Fruit fly (Drosophila melanogaster) whole organism, wandering third instar larva: Measurements from ENCODE around the gene Arl6IP1.
A peak's percentile ranks its signal among the peaks of the same experiment; 100 is the strongest.

Source experiments
- Abd-B ChIP-seq: fragments of >200 bp; optimal IDR thresholded peaks from 2 replicates; lab custom pipeline; 2017; ENCODE audit warnings: missing biosample characterization, missing genetic modification characterization
- CG9705 ChIP-seq: fragments of 200-800 bp; sonication (Bioruptor generic); optimal IDR thresholded peaks from 2 replicates; lab custom pipeline; 2018; ENCODE audit warnings: missing biosample characterization, mild to moderate bottlenecking, missing genetic modification characterization
- CrebA ChIP-seq: fragments of 200-800 bp; sonication (Bioruptor generic); optimal IDR thresholded peaks from 2 replicates; lab custom pipeline; 2016; ENCODE audit warnings: missing biosample characterization, mild to moderate bottlenecking, missing genetic modification characterization, borderline replicate concordance
- Dfd ChIP-seq: fragments of >200 bp; optimal IDR thresholded peaks from 2 replicates; lab custom pipeline; 2017; ENCODE audit warnings: missing biosample characterization, missing genetic modification characterization
- Dif ChIP-seq: fragments of 200-275, 200-300 bp; sonication (Bioruptor generic); optimal IDR thresholded peaks from 2 replicates; lab custom pipeline; 2018; ENCODE audit warnings: missing biosample characterization, missing genetic modification characterization; ENCODE audit not compliant: partially characterized antibody
- GATAd ChIP-seq: sonication (Bioruptor generic); optimal IDR thresholded peaks from 2 replicates; lab custom pipeline; 2016; ENCODE audit warnings: missing biosample characterization, missing genetic modification characterization
- HLH106 ChIP-seq: fragments of 200-800 bp; optimal IDR thresholded peaks from 3 replicates; lab custom pipeline; 2019; ENCODE audit warnings: missing biosample characterization, mild to moderate bottlenecking, missing genetic modification characterization, moderate library complexity
- Hnf4 ChIP-seq: fragments of 200-800 bp; sonication (Bioruptor generic); optimal IDR thresholded peaks from 2 replicates; lab custom pipeline; 2016; ENCODE audit warnings: missing biosample characterization, mild to moderate bottlenecking, missing genetic modification characterization
- Hr78 ChIP-seq: fragments of >200 bp; optimal IDR thresholded peaks from 2 replicates; lab custom pipeline; 2017; ENCODE audit warnings: missing biosample characterization, missing genetic modification characterization
- Hr83 ChIP-seq: fragments of 200-300 bp; sonication (Bioruptor generic); optimal IDR thresholded peaks from 2 replicates; lab custom pipeline; 2016; ENCODE audit warnings: missing biosample characterization, mild to moderate bottlenecking, missing genetic modification characterization, moderate library complexity; ENCODE audit not compliant: poor library complexity, severe bottlenecking
- Jra ChIP-seq: sonication (Bioruptor generic); optimal IDR thresholded peaks from 2 replicates; lab custom pipeline; 2016; ENCODE audit warnings: missing biosample characterization, missing genetic modification characterization
- Mio ChIP-seq: sonication (Bioruptor generic); optimal IDR thresholded peaks from 2 replicates; lab custom pipeline; 2016; ENCODE audit warnings: missing biosample characterization, missing genetic modification characterization
- Myc ChIP-seq: fragments of >200 bp; optimal IDR thresholded peaks from 2 replicates; lab custom pipeline; 2017
- N ChIP-seq: fragments of >200 bp; optimal IDR thresholded peaks from 2 replicates; lab custom pipeline; 2018; ENCODE audit warnings: missing biosample characterization, missing external identifiers, missing genetic modification characterization
- OdsH ChIP-seq: fragments of 200-800 bp; sonication (Bioruptor generic); optimal IDR thresholded peaks from 2 replicates; lab custom pipeline; 2016; ENCODE audit warnings: missing biosample characterization, mild to moderate bottlenecking, missing genetic modification characterization
- Rel ChIP-seq, 2 experiments: fragments of 200-800 bp; sonication (Bioruptor generic) in 1 of 2; optimal IDR thresholded peaks; 2 replicates in 1 of 2; 3 replicates in 1 of 2; lab custom pipeline; 2016 to 2019; ENCODE audit warnings: mild to moderate bottlenecking in 2 of 2, missing biosample characterization in 2 of 2, missing genetic modification characterization in 2 of 2, moderate library complexity in 1 of 2
- Sp1 ChIP-seq: fragments of 200-800 bp; sonication (Bioruptor generic); optimal IDR thresholded peaks from 3 replicates; lab custom pipeline; 2019; ENCODE audit warnings: missing biosample characterization, mild to moderate bottlenecking, missing genetic modification characterization, moderate library complexity
- Vsx2 ChIP-seq: fragments of 200-300, 225-300 bp; sonication (Bioruptor generic); optimal IDR thresholded peaks from 2 replicates; lab custom pipeline; 2018; ENCODE audit warnings: missing biosample characterization, missing genetic modification characterization; ENCODE audit not compliant: partially characterized antibody
- br ChIP-seq: fragments of 200-800 bp; sonication (Bioruptor generic); optimal IDR thresholded peaks from 2 replicates; lab custom pipeline; 2016; ENCODE audit warnings: missing biosample characterization, missing genetic modification characterization
- brk ChIP-seq: fragments of 200-800 bp; sonication (Bioruptor generic); optimal IDR thresholded peaks from 2 replicates; lab custom pipeline; 2016; ENCODE audit warnings: missing biosample characterization, mild to moderate bottlenecking, missing genetic modification characterization
- dl ChIP-seq, 2 experiments: fragments of 175-275, 200-275 bp in 1 of 2; fragments of 200-275 bp in 1 of 2; sonication (Bioruptor generic); optimal IDR thresholded peaks; lab custom pipeline; 2018; ENCODE audit warnings: mild to moderate bottlenecking in 2 of 2, missing biosample characterization in 2 of 2, missing genetic modification characterization in 2 of 2, moderate library complexity in 2 of 2; ENCODE audit not compliant: partially characterized antibody in 2 of 2, insufficient read depth in 1 of 2
- dsf ChIP-seq: sonication (Bioruptor generic); optimal IDR thresholded peaks from 2 replicates; lab custom pipeline; 2016; ENCODE audit warnings: missing biosample characterization, missing genetic modification characterization, borderline replicate concordance
- ey ChIP-seq: fragments of 200-800 bp; sonication (Bioruptor generic); optimal IDR thresholded peaks from 2 replicates; lab custom pipeline; 2016; ENCODE audit warnings: missing biosample characterization, missing genetic modification characterization
- foxo ChIP-seq, 2 experiments: fragments of 200-800 bp; sonication (Bioruptor generic); optimal IDR thresholded peaks; 2 replicates in 1 of 2; 3 replicates in 1 of 2; lab custom pipeline; 2016 to 2017; ENCODE audit warnings: missing biosample characterization in 2 of 2, missing genetic modification characterization in 2 of 2
- fru ChIP-seq: fragments of 200-800 bp; sonication (Bioruptor generic); optimal IDR thresholded peaks from 3 replicates; lab custom pipeline; 2016; ENCODE audit warnings: missing biosample characterization, mild to moderate bottlenecking, missing genetic modification characterization
- h ChIP-seq: fragments of 200-800 bp; sonication (Bioruptor generic); optimal IDR thresholded peaks from 3 replicates; lab custom pipeline; 2016; ENCODE audit warnings: missing biosample characterization, mild to moderate bottlenecking, missing genetic modification characterization
- lola ChIP-seq: fragments of >200 bp; optimal IDR thresholded peaks from 2 replicates; lab custom pipeline; 2017; ENCODE audit warnings: missing biosample characterization, missing genetic modification characterization
- pan ChIP-seq: fragments of >200 bp; optimal IDR thresholded peaks from 2 replicates; lab custom pipeline; 2017
- psq ChIP-seq: fragments of 200-800 bp; sonication (Bioruptor generic); optimal IDR thresholded peaks from 3 replicates; lab custom pipeline; 2017; ENCODE audit warnings: missing biosample characterization, mild to moderate bottlenecking, missing genetic modification characterization, moderate library complexity
- sage ChIP-seq: fragments of 200-800 bp; sonication (Bioruptor generic); optimal IDR thresholded peaks from 2 replicates; lab custom pipeline; 2016; ENCODE audit warnings: missing biosample characterization, mild to moderate bottlenecking, missing genetic modification characterization
- sv ChIP-seq: fragments of 200-800 bp; sonication (Bioruptor generic); optimal IDR thresholded peaks from 3 replicates; lab custom pipeline; 2016; ENCODE audit warnings: missing biosample characterization, missing genetic modification characterization
- tai ChIP-seq: sonication (Bioruptor generic); optimal IDR thresholded peaks from 2 replicates; lab custom pipeline; 2016; ENCODE audit warnings: missing biosample characterization, missing genetic modification characterization
- woc ChIP-seq: sonication (Bioruptor generic); optimal IDR thresholded peaks from 2 replicates; lab custom pipeline; 2016; ENCODE audit warnings: missing biosample characterization, mild to moderate bottlenecking, missing genetic modification characterization

Arl6IP1 gene

dm6 chr3R:16632698-16633097 lies 10.7 kb upstream of the Arl6IP1 start:
- TF ChIP-seq Hnf4 (no peak), N (GFP tag; lab: Kevin White, UChicago) (no peak)

- TF ChIP-seq N (GFP tag; lab: Kevin White, UChicago) (no peak), ey (GFP tag; lab: Kevin White, UChicago) (no peak), tai (no peak), lola (GFP tag; lab: Kevin White, UChicago) (no peak), Hr83 (GFP tag; lab: Kevin White, UChicago) (no peak), woc (no peak), Dfd (GFP tag; lab: Kevin White, UChicago) (no peak), Vsx2 (GFP tag; lab: Kevin White, UChicago) (no peak), GATAd (GFP tag; lab: Kevin White, UChicago) (no peak), Jra (GFP tag; lab: Kevin White, UChicago) (no peak), pan (lab: Kevin White, UChicago) (no peak), sage (GFP tag; lab: Kevin White, UChicago) (no peak), OdsH (GFP tag; lab: Kevin White, UChicago) (no peak), Abd-B (GFP tag; lab: Kevin White, UChicago) (no peak), Myc (lab: Kevin White, UChicago) (no peak), CG9705 (GFP tag; lab: Kevin White, UChicago) (no peak), h (GFP tag; lab: Kevin White, UChicago) (no peak)
Observed at dm6 chr3R:16640005-16640408, 3.4 kb upstream of the Arl6IP1 start, which contains the start of gene nonA-l. Gene nonA-l (plus strand): TSS chr3R:16640205.

dm6 chr3R:16646952-16647715 lies 3.7 kb downstream of the Arl6IP1 start, which contains the start of the genes CG10324 and CCT3:
Gene CG10324 (minus strand): TSS chr3R:16647004.
Gene CCT3 (plus strand): TSS chr3R:16647605.
- TF ChIP-seq Dif (GFP tag; lab: Kevin White, UChicago) (no peak), ey (GFP tag; lab: Kevin White, UChicago) (peak; percentile 49), CG9705 (GFP tag; lab: Kevin White, UChicago) (peak; percentile 69), sv (GFP tag; lab: Kevin White, UChicago) (peak; percentile 52), OdsH (GFP tag; lab: Kevin White, UChicago) (peak; percentile 13), Hr78 (GFP tag; lab: Kevin White, UChicago) (no peak), dl (GFP tag; optimal IDR thresholded peaks at IDR 0.05; lab: Kevin White, UChicago; ENCODE audit: insufficient read depth in 1 of 2, partially characterized antibody in 2 of 2) (no peak), Sp1 (GFP tag; lab: Kevin White, UChicago) (peak; percentile 68), br (GFP tag; lab: Kevin White, UChicago) (no peak), CrebA (GFP tag; lab: Kevin White, UChicago) (no peak), N (GFP tag; lab: Kevin White, UChicago) (peak; percentile 78), dsf (GFP tag; lab: Kevin White, UChicago) (no peak), foxo (GFP tag; optimal IDR thresholded peaks at IDR 0.05; lab: Kevin White, UChicago) (no peak), Jra (GFP tag; lab: Kevin White, UChicago) (no peak), Rel (GFP tag; optimal IDR thresholded peaks at IDR 0.05; lab: Kevin White, UChicago) (no peak), Rel (tag; optimal IDR thresholded peaks at IDR 0.05; lab: Kevin White, UChicago) (peak; percentile 27), tai (no peak), Mio (GFP tag; lab: Kevin White, UChicago) (no peak), psq (GFP tag; lab: Kevin White, UChicago) (peak; percentile 6), HLH106 (tag; lab: Kevin White, UChicago) (peak; percentile 77), Hr83 (GFP tag; lab: Kevin White, UChicago) (no peak)

dm6 chr3R:16647716-16648016 lies 4.3 kb downstream of the Arl6IP1 start:
- TF ChIP-seq brk: no peak
- no peak for TF ChIP-seq CrebA (GFP tag; lab: Kevin White, UChicago)
- TF ChIP-seq woc: no peak
- no peak for TF ChIP-seq fru
- TF ChIP-seq Rel (GFP tag; optimal IDR thresholded peaks at IDR 0.05; lab: Kevin White, UChicago): no peak
- no peak for TF ChIP-seq Rel (tag; optimal IDR thresholded peaks at IDR 0.05; lab: Kevin White, UChicago)
- TF ChIP-seq Hnf4: no peak
- no peak for TF ChIP-seq Abd-B (GFP tag; lab: Kevin White, UChicago)
- no peak for TF ChIP-seq dl (GFP tag; optimal IDR thresholded peaks at IDR 0.05; lab: Kevin White, UChicago; ENCODE audit: insufficient read depth in 1 of 2, partially characterized antibody in 2 of 2)
- no peak for TF ChIP-seq tai
- TF ChIP-seq Jra (GFP tag; lab: Kevin White, UChicago): peak; percentile 14
- TF ChIP-seq Myc (lab: Kevin White, UChicago): peak; percentile 46
